Worm (Caenorhabditis elegans): Measurements from ENCODE around the gene tin-9.2.

DNA sequence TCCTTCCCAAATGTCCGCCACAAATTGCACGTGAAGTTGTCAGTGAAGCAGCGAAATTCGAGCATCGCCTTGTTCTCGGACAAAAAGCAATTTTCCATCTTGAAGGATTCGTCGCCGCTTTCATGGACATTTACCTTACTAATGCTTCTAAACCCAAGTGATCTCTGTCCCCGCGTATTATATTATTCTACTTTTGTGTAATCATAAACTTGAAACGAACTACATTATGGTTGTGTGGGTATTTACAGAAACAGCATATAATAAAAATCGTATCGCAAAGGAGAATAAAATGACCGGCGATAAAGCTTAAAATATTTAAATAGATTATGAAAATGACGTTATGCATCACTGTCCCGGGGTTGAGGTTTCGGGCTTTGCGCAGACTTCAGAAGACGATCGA, 2.0 kb upstream of the tin-9.2 start:
- TF ChIP-seq pqm-1 (tag; optimal IDR thresholded peaks at IDR 0.05) (no peak), lin-13 (GFP tag; optimal IDR thresholded peaks at IDR 0.05) (no peak), zip-4 (GFP tag; optimal IDR thresholded peaks at IDR 0.05) (no peak), nhr-19 (GFP tag; conservative IDR thresholded peaks at IDR 0.05) (no peak)
